Worm (Caenorhabditis elegans) whole organism, L4 larva: ENCODE measurements around the gene mig-14.
A peak's percentile ranks its signal among the peaks of the same experiment; 100 is the strongest.

ENCODE experiments used
- F26F4.8 ChIP-seq: fragments of 200-800 bp; sonication (Bioruptor generic); conservative IDR thresholded peaks from 2 replicates; pipeline ENCODE4 v1.3.6; 2022; ENCODE audit warnings: missing genetic modification characterization, missing compliant biosample characterization
- F44E2.7 ChIP-seq: fragments of 200-800 bp; sonication (Bioruptor generic); IDR thresholded peaks from 2 replicates; pipeline ENCODE4 v2.1.2; 2022; ENCODE audit warnings: missing genetic modification characterization, missing compliant biosample characterization
- F49E8.2 ChIP-seq: sonication (generic microtip); optimal IDR thresholded peaks from 2 replicates; lab custom pipeline; 2016; ENCODE audit warnings: missing compliant biosample characterization, mild to moderate bottlenecking, missing genetic modification characterization, borderline replicate concordance
- R02D3.7 ChIP-seq: fragments of 150-350 bp; sonication (generic microtip); optimal IDR thresholded peaks from 3 replicates; lab custom pipeline; 2014; ENCODE audit warnings: missing biosample characterization, missing genetic modification characterization
- Y48G9A.11 ChIP-seq: fragments of 200-800 bp; sonication (Bioruptor generic); IDR thresholded peaks from 2 replicates; pipeline ENCODE4 v1.3.6; 2022; ENCODE audit warnings: missing genetic modification reagents, missing genetic modification characterization, missing compliant biosample characterization
- Y5F2A.4 ChIP-seq: fragments of 200-800 bp; sonication (Bioruptor generic); optimal IDR thresholded peaks from 2 replicates; lab custom pipeline; 2018; ENCODE audit warnings: mild to moderate bottlenecking, missing genetic modification characterization, missing compliant biosample characterization
- Y75B8A.6 ChIP-seq: fragments of 200-800 bp; sonication (Bioruptor generic); IDR thresholded peaks from 2 replicates; pipeline ENCODE4 v1.3.6; 2022; ENCODE audit warnings: missing genetic modification reagents, missing genetic modification characterization, missing compliant biosample characterization
- ZK337.2 ChIP-seq: fragments of 200-800 bp; sonication (Bioruptor generic); IDR thresholded peaks from 2 replicates; pipeline ENCODE4 v1.3.6; 2022; ENCODE audit warnings: missing genetic modification reagents, missing genetic modification characterization, missing compliant biosample characterization
- aha-1 ChIP-seq: fragments of 150-350 bp; peaks from one replicate; lab custom pipeline; 2014; ENCODE audit warnings: missing biosample characterization, missing genetic modification characterization
- ama-1 ChIP-seq: fragments of 150-350 bp; optimal IDR thresholded peaks from 2 replicates; lab custom pipeline; 2014; ENCODE audit warnings: inconsistent platforms, mixed read lengths
- arid-1 ChIP-seq: fragments of 200-800 bp; sonication (Bioruptor generic); conservative IDR thresholded peaks from 2 replicates; pipeline ENCODE4 v1.3.6; 2022; ENCODE audit warnings: missing genetic modification reagents, missing genetic modification characterization, missing compliant biosample characterization
- attf-4 ChIP-seq: sonication (generic microtip); optimal IDR thresholded peaks from 3 replicates; lab custom pipeline; 2017; ENCODE audit warnings: missing biosample characterization, missing genetic modification characterization
- ceh-32 ChIP-seq: sonication (generic microtip); optimal IDR thresholded peaks from 2 replicates; lab custom pipeline; 2016; ENCODE audit warnings: mild to moderate bottlenecking, missing genetic modification characterization, missing compliant biosample characterization; ENCODE audit not compliant: poor library complexity
- cey-2 ChIP-seq: sonication (generic microtip); optimal IDR thresholded peaks from 3 replicates; lab custom pipeline; 2017; ENCODE audit warnings: missing genetic modification characterization, mild to moderate bottlenecking, missing compliant biosample characterization, antibody characterized with exemption, borderline replicate concordance; ENCODE audit not compliant: insufficient read depth
- daf-19 ChIP-seq: fragments of 200-800 bp; sonication (Bioruptor generic); conservative IDR thresholded peaks from 2 replicates; pipeline ENCODE4 v1.3.6; 2022; ENCODE audit warnings: missing genetic modification characterization, missing compliant biosample characterization
- fkh-10 ChIP-seq: fragments of 150-350 bp; optimal IDR thresholded peaks from 2 replicates; lab custom pipeline; 2014; ENCODE audit warnings: missing biosample characterization, missing genetic modification reagents, missing genetic modification characterization
- hif-1 ChIP-seq, 2 experiments: sonication (generic microtip); optimal IDR thresholded peaks; 2 replicates each; lab custom pipeline; 2016 to 2017; ENCODE audit warnings: missing compliant biosample characterization in 2 of 2, missing genetic modification characterization in 2 of 2, missing genetic modification reagents in 2 of 2, missing genotype in 2 of 2, mild to moderate bottlenecking in 1 of 2
- hmg-1.1 ChIP-seq: fragments of 200-800 bp; sonication (Bioruptor generic); IDR thresholded peaks from 2 replicates; pipeline ENCODE4 v1.3.6; 2022; ENCODE audit warnings: missing genetic modification reagents, missing genetic modification characterization, missing compliant biosample characterization
- lin-13 ChIP-seq: fragments of 150-350 bp; optimal IDR thresholded peaks from 2 replicates; lab custom pipeline; 2014; ENCODE audit warnings: missing biosample characterization, missing genetic modification reagents, missing genetic modification characterization
- lin-15B ChIP-seq: fragments of 150-350 bp; sonication (generic microtip); optimal IDR thresholded peaks from 3 replicates; lab custom pipeline; 2014; ENCODE audit warnings: missing biosample characterization, missing genetic modification characterization
- lsy-2 ChIP-seq, 2 experiments: fragments of 150-350 bp in 1 of 2; sonication (generic microtip) in 1 of 2; optimal IDR thresholded peaks; 2 replicates each; lab custom pipeline; 2014 to 2017; ENCODE audit warnings: missing biosample characterization in 2 of 2, missing genetic modification characterization in 2 of 2
- madf-9 ChIP-seq: fragments of 200-800 bp; sonication (Bioruptor generic); conservative IDR thresholded peaks from 2 replicates; pipeline ENCODE4 v1.3.6; 2022; ENCODE audit warnings: missing genetic modification reagents, missing genetic modification characterization, missing compliant biosample characterization
- mdl-1 ChIP-seq, 2 experiments: fragments of 150-350 bp in 1 of 2; sonication (generic microtip) in 1 of 2; optimal IDR thresholded peaks; 2 replicates each; lab custom pipeline; 2014 to 2017; ENCODE audit warnings: missing biosample characterization in 2 of 2, missing genetic modification characterization in 2 of 2
- mxl-3 ChIP-seq: fragments of 200-800 bp; sonication (Bioruptor generic); optimal IDR thresholded peaks from 2 replicates; lab custom pipeline; 2018; ENCODE audit warnings: mild to moderate bottlenecking, missing genetic modification characterization, missing compliant biosample characterization
- nhr-102 ChIP-seq: sonication (generic microtip); optimal IDR thresholded peaks from 2 replicates; lab custom pipeline; 2016; ENCODE audit warnings: mild to moderate bottlenecking, missing genetic modification characterization, moderate library complexity, missing compliant biosample characterization
- nhr-111 ChIP-seq: fragments of 200-800 bp; sonication (Bioruptor generic); optimal IDR thresholded peaks from 2 replicates; lab custom pipeline; 2018; ENCODE audit warnings: mild to moderate bottlenecking, missing genetic modification characterization, missing compliant biosample characterization
- nhr-42 ChIP-seq: fragments of 200-800 bp; sonication (Bioruptor generic); IDR thresholded peaks from 2 replicates; pipeline ENCODE4 v1.3.6; 2022; ENCODE audit warnings: missing genetic modification characterization, missing compliant biosample characterization
- nhr-48 ChIP-seq: sonication (generic microtip); optimal IDR thresholded peaks from 2 replicates; lab custom pipeline; 2016; ENCODE audit warnings: mild to moderate bottlenecking, missing genetic modification characterization, missing compliant biosample characterization
- nhr-6 ChIP-seq: fragments of 150-350 bp; optimal IDR thresholded peaks from 2 replicates; lab custom pipeline; 2014; ENCODE audit warnings: missing biosample characterization, missing genetic modification characterization
- pha-4 ChIP-seq, 2 experiments: fragments of 150-350 bp in 1 of 2; fragments of 200-800 bp in 1 of 2; sonication (Bioruptor generic) in 1 of 2; IDR thresholded peaks in 1 of 2; optimal IDR thresholded peaks in 1 of 2; 2 replicates each; pipeline versions ENCODE4 v1.3.6 to Lab custom; 2014 to 2022; ENCODE audit warnings: missing genetic modification characterization in 2 of 2, missing genetic modification reagents in 2 of 2, missing biosample characterization in 1 of 2, missing compliant biosample characterization in 1 of 2
- php-3 ChIP-seq: fragments of 200-800 bp; sonication (Bioruptor generic); IDR thresholded peaks from 2 replicates; pipeline ENCODE4 v1.3.6; 2022; ENCODE audit warnings: missing genetic modification reagents, missing genetic modification characterization, missing compliant biosample characterization
- rbr-2 ChIP-seq: sonication (generic microtip); optimal IDR thresholded peaks from 2 replicates; lab custom pipeline; 2016; ENCODE audit warnings: missing genotype, missing genetic modification characterization, missing compliant biosample characterization
- set-16 ChIP-seq: fragments of 200-800 bp; sonication (Bioruptor generic); IDR thresholded peaks from 2 replicates; pipeline ENCODE4 v1.3.6; 2022; ENCODE audit warnings: missing genetic modification reagents, missing genetic modification characterization, missing compliant biosample characterization
- unc-130 ChIP-seq: sonication (generic microtip); optimal IDR thresholded peaks from 2 replicates; lab custom pipeline; 2016; ENCODE audit warnings: missing genetic modification reagents, missing genetic modification characterization, missing compliant biosample characterization
- unc-39 ChIP-seq: sonication (generic microtip); optimal IDR thresholded peaks from 2 replicates; lab custom pipeline; 2017; ENCODE audit warnings: missing biosample characterization, missing genetic modification characterization
- unc-62 ChIP-seq, 3 experiments: fragments of 150-350 bp in 1 of 3; sonication (generic microtip); optimal IDR thresholded peaks in 2 of 3; peaks in 1 of 3; 1 replicate in 1 of 3; 2 replicates in 2 of 3; lab custom pipeline; 2014 to 2017; ENCODE audit warnings: missing biosample characterization in 3 of 3, missing genetic modification characterization in 3 of 3, missing genetic modification reagents in 3 of 3, missing genotype in 1 of 3
- ztf-11 ChIP-seq: fragments of 150-350 bp; optimal IDR thresholded peaks from 2 replicates; lab custom pipeline; 2014; ENCODE audit warnings: missing biosample characterization, missing genetic modification characterization

mig-14 gene

ce11 chrII:13737751-13738525 lies 3.6 kb upstream of the mig-14 start (continued):
- TF ChIP-seq nhr-111 (no peak), pha-4 (GFP tag; IDR thresholded peaks at IDR 0.05; lab: Robert Waterston, UW) (no peak), pha-4 (tag; optimal IDR thresholded peaks at IDR 0.05; lab: Kevin White, UChicago) (no peak), lin-15B (tag; lab: Kevin White, UChicago) (no peak), R02D3.7 (tag; lab: Kevin White, UChicago) (no peak), hmg-1.1 (GFP tag; lab: Robert Waterston, UW) (no peak), set-16 (no peak), lsy-2 (tag; optimal IDR thresholded peaks at IDR 0.05; lab: Kevin White, UChicago) (peak in 1 of 2 experiments; percentile 1), nhr-42 (0 out of 2 replicates have a peak, but pooled peaks have one; percentile 51), ztf-11 (tag; lab: Kevin White, UChicago) (no peak), daf-19 (GFP tag; lab: Robert Waterston, UW) (no peak), ZK337.2 (GFP tag; lab: Robert Waterston, UW) (no peak), unc-39 (tag; lab: Kevin White, UChicago) (no peak), Y75B8A.6 (GFP tag; lab: Robert Waterston, UW) (no peak), F26F4.8 (GFP tag; lab: Robert Waterston, UW) (no peak), arid-1 (no peak), hif-1 (tag; optimal IDR thresholded peaks at IDR 0.05; lab: Kevin White, UChicago) (peak in 1 of 2 experiments; percentile 22), mdl-1 (tag; optimal IDR thresholded peaks at IDR 0.05; lab: Kevin White, UChicago) (peak in 1 of 2 experiments; percentile 68), cey-2 (tag; lab: Kevin White, UChicago) (no peak), mxl-3 (peak; percentile 52), ama-1 (lab: Kevin White, UChicago) (no peak), madf-9 (GFP tag; lab: Robert Waterston, UW) (no peak), Y5F2A.4 (GFP tag; lab: Kevin White, UChicago) (no peak), rbr-2 (tag; lab: Kevin White, UChicago) (no peak), nhr-102 (tag; lab: Kevin White, UChicago) (peak; percentile 61), attf-4 (tag; lab: Kevin White, UChicago) (no peak), F49E8.2 (no peak), F44E2.7 (GFP tag; lab: Robert Waterston, UW) (no peak), nhr-48 (tag; lab: Kevin White, UChicago) (peak; percentile 51), unc-62 (GFP tag; optimal IDR thresholded peaks at IDR 0.05 in 1 of 2; lab: Kevin White, UChicago) (no peak), unc-62 (tag; optimal IDR thresholded peaks at IDR 0.05; lab: Kevin White, UChicago) (no peak), aha-1 (tag; lab: Kevin White, UChicago) (peak; percentile 42), php-3 (peak; percentile 39; the same call in 1 of the 2 replicates), fkh-10 (no peak)

DNA sequence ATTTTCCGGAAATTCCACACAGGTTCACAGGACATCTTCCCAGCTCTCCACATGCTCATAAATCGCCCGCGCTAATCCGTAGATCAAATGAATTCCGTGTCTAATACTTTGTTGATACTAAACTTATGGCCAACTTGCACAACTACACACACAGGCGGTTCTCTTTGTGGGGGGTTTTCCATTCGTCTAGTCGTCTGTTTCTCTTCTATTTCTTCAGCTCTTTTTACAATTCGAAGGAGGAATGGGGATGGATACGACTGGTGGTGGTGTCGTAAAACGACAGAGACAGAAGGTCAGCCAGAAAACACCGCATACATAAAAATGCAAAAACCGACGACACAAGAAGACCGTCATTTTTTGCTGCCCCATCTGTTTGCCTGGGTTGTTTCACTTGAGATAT lies 2.1 kb upstream of the mig-14 start:
- peak; percentile 83 for TF ChIP-seq aha-1 (tag; lab: Kevin White, UChicago)
- no peak for TF ChIP-seq unc-130 (GFP tag; lab: Kevin White, UChicago)
- TF ChIP-seq Y48G9A.11 (GFP tag; lab: Robert Waterston, UW) = no peak
- TF ChIP-seq lin-13 (GFP tag; lab: Kevin White, UChicago) = no peak
- no peak for TF ChIP-seq ceh-32
- TF ChIP-seq, all 104 proteins: peak for 1

ce11 chrII:13750128-13750527 lies 8.6 kb downstream of the mig-14 start:
- TF ChIP-seq aha-1 (tag; lab: Kevin White, UChicago) (peak; percentile 83), nhr-6 (tag; lab: Kevin White, UChicago) (no peak), unc-62 (GFP tag; optimal IDR thresholded peaks at IDR 0.05 in 1 of 2; lab: Kevin White, UChicago) (peak in 1 of 2 experiments; percentile 34), unc-62 (tag; optimal IDR thresholded peaks at IDR 0.05; lab: Kevin White, UChicago) (no peak)
